Worm (Caenorhabditis elegans) whole organism, L1 larva: ENCODE results near the gene Y71H2AR.2.

ENCODE experiments used
- ets-5 ChIP-seq: fragments of 200-800 bp; sonication (Bioruptor generic); IDR thresholded peaks from 2 replicates; pipeline ENCODE4 v1.3.6; 2022; ENCODE audit warnings: missing genetic modification characterization, missing compliant biosample characterization
- fkh-10 ChIP-seq: sonication (generic microtip); optimal IDR thresholded peaks from 2 replicates; lab custom pipeline; 2017; ENCODE audit warnings: missing biosample characterization, missing genetic modification reagents, missing genetic modification characterization

DNA sequence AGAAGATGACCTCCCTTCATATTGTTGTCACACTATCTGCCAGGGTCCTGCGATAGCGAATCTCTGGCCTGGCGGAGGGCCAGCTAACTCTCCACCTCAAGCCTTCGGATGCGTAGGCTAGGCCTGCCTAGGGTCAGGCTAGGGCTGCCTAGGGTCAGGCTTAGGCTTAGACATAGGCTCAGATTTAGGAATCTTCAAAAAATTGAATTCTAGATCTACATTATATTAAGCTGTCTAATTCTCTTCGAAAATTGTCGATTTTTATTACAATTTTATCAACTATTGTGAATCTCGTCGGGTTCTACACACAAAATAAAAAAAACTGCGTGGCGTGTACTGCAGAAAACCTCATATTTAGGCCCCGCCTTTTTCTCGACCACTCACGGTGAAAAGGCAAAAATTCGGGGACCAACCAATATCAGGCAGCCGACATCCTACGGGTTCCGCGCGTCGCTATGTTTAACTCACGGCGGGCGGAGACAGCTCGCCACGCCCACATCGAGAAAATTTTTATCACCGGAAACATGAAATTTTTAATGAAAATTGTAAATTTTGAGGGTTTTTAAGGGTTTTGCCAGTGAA is 45.2 kb downstream of the Y71H2AR.2 start:
- TF ChIP-seq fkh-10 (GFP tag; lab: Kevin White, UChicago) (no peak), ets-5 (GFP tag; lab: Robert Waterston, UW) (no peak)
